Worm (Caenorhabditis elegans) whole organism, young adult: Measurements from ENCODE around the gene jip-1.

Experiments
- C17E4.6 ChIP-seq: fragments of 200-800 bp; sonication (Bioruptor generic); IDR thresholded peaks from 2 replicates; pipeline ENCODE4 v1.3.6; 2022; ENCODE audit warnings: missing genetic modification reagents, missing genetic modification characterization, missing compliant biosample characterization
- D2030.7 ChIP-seq: fragments of 200-800 bp; sonication (Bioruptor generic); IDR thresholded peaks from 2 replicates; pipeline ENCODE4 v1.3.6; 2022; ENCODE audit warnings: missing genetic modification reagents, missing genetic modification characterization, missing compliant biosample characterization
- F22D6.2 ChIP-seq: sonication (generic microtip); optimal IDR thresholded peaks from 2 replicates; lab custom pipeline; 2016; ENCODE audit warnings: mild to moderate bottlenecking, missing genetic modification characterization, missing compliant biosample characterization
- F49E8.2 ChIP-seq: sonication (generic microtip); optimal IDR thresholded peaks from 3 replicates; lab custom pipeline; 2017; ENCODE audit warnings: missing genetic modification characterization, mild to moderate bottlenecking, missing compliant biosample characterization, antibody characterized with exemption, moderate library complexity; ENCODE audit not compliant: insufficient read depth
- F52B5.7 ChIP-seq: sonication (generic microtip); optimal IDR thresholded peaks from 2 replicates; lab custom pipeline; 2016; ENCODE audit warnings: mild to moderate bottlenecking, missing genetic modification characterization, missing compliant biosample characterization
- F57C9.4 ChIP-seq: sonication (generic microtip); optimal IDR thresholded peaks from 2 replicates; lab custom pipeline; 2017; ENCODE audit warnings: mild to moderate bottlenecking, missing genetic modification characterization, missing compliant biosample characterization
- T07F8.4 ChIP-seq: sonication (generic microtip); optimal IDR thresholded peaks from 2 replicates; lab custom pipeline; 2016; ENCODE audit warnings: mild to moderate bottlenecking, missing genetic modification characterization, moderate library complexity, missing compliant biosample characterization
- Y53F4B.3 ChIP-seq: fragments of 200-800 bp; sonication (Bioruptor generic); IDR thresholded peaks from 2 replicates; pipeline ENCODE4 v1.3.6; 2022; ENCODE audit warnings: missing genetic modification reagents, missing genetic modification characterization, missing compliant biosample characterization
- Y67H2A.10 ChIP-seq: fragments of 200-800 bp; sonication (Bioruptor generic); conservative IDR thresholded peaks from 2 replicates; pipeline ENCODE4 v1.3.6; 2022; ENCODE audit warnings: missing genetic modification reagents, missing genetic modification characterization, missing compliant biosample characterization
- aptf-3 ChIP-seq: fragments of 200-800 bp; sonication (Bioruptor generic); IDR thresholded peaks from 2 replicates; pipeline ENCODE4 v1.3.6; 2022; ENCODE audit warnings: missing genetic modification characterization, missing compliant biosample characterization
- athp-1 ChIP-seq: sonication (generic microtip); optimal IDR thresholded peaks from 2 replicates; lab custom pipeline; 2017; ENCODE audit warnings: mild to moderate bottlenecking, missing genetic modification characterization, missing compliant biosample characterization
- attf-6 ChIP-seq: fragments of 200-800 bp; sonication (Bioruptor generic); IDR thresholded peaks from 2 replicates; pipeline ENCODE4 v1.3.6; 2022; ENCODE audit warnings: missing genetic modification reagents, missing genetic modification characterization, missing compliant biosample characterization
- bed-2 ChIP-seq: fragments of 200-800 bp; sonication (Bioruptor generic); IDR thresholded peaks from 2 replicates; pipeline ENCODE4 v1.3.6; 2022; ENCODE audit warnings: missing genetic modification reagents, missing genetic modification characterization, missing compliant biosample characterization
- ccch-3 ChIP-seq: fragments of 200-800 bp; sonication (Bioruptor generic); optimal IDR thresholded peaks from 2 replicates; lab custom pipeline; 2018; ENCODE audit warnings: mild to moderate bottlenecking, missing genetic modification characterization, missing compliant biosample characterization
- cebp-2 ChIP-seq: fragments of 200-800 bp; sonication (Bioruptor generic); IDR thresholded peaks from 2 replicates; pipeline ENCODE4 v1.3.6; 2022; ENCODE audit warnings: missing genetic modification characterization, missing compliant biosample characterization
- ceh-40 ChIP-seq: fragments of 200-800 bp; sonication (Bioruptor generic); IDR thresholded peaks from 2 replicates; pipeline ENCODE4 v1.3.6; 2022; ENCODE audit warnings: missing genetic modification characterization, missing compliant biosample characterization
- ceh-79 ChIP-seq: sonication (generic microtip); optimal IDR thresholded peaks from 2 replicates; lab custom pipeline; 2017; ENCODE audit warnings: mild to moderate bottlenecking, missing genetic modification characterization, missing compliant biosample characterization
- ceh-91 ChIP-seq: fragments of 200-800 bp; sonication (Bioruptor generic); IDR thresholded peaks from 2 replicates; pipeline ENCODE4 v1.3.6; 2022; ENCODE audit warnings: missing genetic modification reagents, missing genetic modification characterization, missing compliant biosample characterization
- ets-4 ChIP-seq: fragments of 200-800 bp; sonication (Bioruptor generic); optimal IDR thresholded peaks from 2 replicates; lab custom pipeline; 2018; ENCODE audit warnings: mild to moderate bottlenecking, missing genetic modification characterization, missing compliant biosample characterization
- gei-17 ChIP-seq: fragments of 200-800 bp; sonication (Bioruptor generic); optimal IDR thresholded peaks from 2 replicates; lab custom pipeline; 2018; ENCODE audit warnings: mild to moderate bottlenecking, missing genetic modification characterization, missing compliant biosample characterization
- hsf-1 ChIP-seq: fragments of 200-800 bp; sonication (Bioruptor generic); IDR thresholded peaks from 2 replicates; pipeline ENCODE4 v1.3.6; 2022; ENCODE audit warnings: missing genetic modification reagents, missing genetic modification characterization, missing compliant biosample characterization
- lin-26 ChIP-seq: fragments of 200-800 bp; sonication (Bioruptor generic); IDR thresholded peaks from 2 replicates; pipeline ENCODE4 v1.3.6; 2022; ENCODE audit warnings: missing genetic modification reagents, missing genetic modification characterization, missing compliant biosample characterization
- lin-54 ChIP-seq: fragments of 200-800 bp; sonication (Bioruptor generic); optimal IDR thresholded peaks from 2 replicates; lab custom pipeline; 2018; ENCODE audit warnings: mild to moderate bottlenecking, missing genetic modification characterization, missing compliant biosample characterization
- lir-1 ChIP-seq: fragments of 200-800 bp; sonication (Bioruptor generic); conservative IDR thresholded peaks from 2 replicates; pipeline ENCODE4 v1.3.6; 2022; ENCODE audit warnings: missing genetic modification reagents, missing genetic modification characterization, missing compliant biosample characterization
- lsy-27 ChIP-seq: sonication (generic microtip); optimal IDR thresholded peaks from 2 replicates; lab custom pipeline; 2017; ENCODE audit warnings: missing genetic modification characterization, mild to moderate bottlenecking, missing compliant biosample characterization, antibody characterized with exemption, missing genotype, borderline replicate concordance; ENCODE audit not compliant: insufficient read depth
- madf-10 ChIP-seq: sonication (generic microtip); optimal IDR thresholded peaks from 2 replicates; lab custom pipeline; 2016; ENCODE audit warnings: mild to moderate bottlenecking, missing genetic modification characterization, missing compliant biosample characterization
- madf-6 ChIP-seq: fragments of 200-800 bp; sonication (Bioruptor generic); IDR thresholded peaks from 2 replicates; pipeline ENCODE4 v1.3.6; 2022; ENCODE audit warnings: missing genetic modification reagents, missing genetic modification characterization, missing compliant biosample characterization
- mcd-1 ChIP-seq: fragments of 200-800 bp; sonication (Bioruptor generic); IDR thresholded peaks from 2 replicates; pipeline ENCODE4 v1.3.6; 2022; ENCODE audit warnings: missing genetic modification reagents, missing genetic modification characterization, missing compliant biosample characterization
- mes-4 ChIP-seq: sonication (generic microtip); optimal IDR thresholded peaks from 2 replicates; lab custom pipeline; 2016; ENCODE audit warnings: missing genotype, missing genetic modification characterization, missing compliant biosample characterization
- nfya-2 ChIP-seq: fragments of 200-800 bp; sonication (Bioruptor generic); IDR thresholded peaks from 2 replicates; pipeline ENCODE4 v1.3.6; 2022; ENCODE audit warnings: missing genetic modification reagents, missing genetic modification characterization, missing compliant biosample characterization
- nhr-120 ChIP-seq: fragments of 200-800 bp; sonication (Bioruptor generic); IDR thresholded peaks from 2 replicates; pipeline ENCODE4 v1.3.6; 2022; ENCODE audit warnings: missing genetic modification characterization, missing compliant biosample characterization
- nhr-179 ChIP-seq: sonication (generic microtip); optimal IDR thresholded peaks from 2 replicates; lab custom pipeline; 2016; ENCODE audit warnings: mild to moderate bottlenecking, missing genetic modification characterization, missing compliant biosample characterization
- nhr-27 ChIP-seq: fragments of 200-800 bp; sonication (Bioruptor generic); optimal IDR thresholded peaks from 2 replicates; lab custom pipeline; 2018; ENCODE audit warnings: mild to moderate bottlenecking, missing genetic modification characterization, moderate library complexity, missing compliant biosample characterization
- nhr-80 ChIP-seq: sonication (generic microtip); optimal IDR thresholded peaks from 2 replicates; lab custom pipeline; 2016; ENCODE audit warnings: missing genetic modification characterization, missing compliant biosample characterization
- nhr-90 ChIP-seq: sonication (generic microtip); optimal IDR thresholded peaks from 2 replicates; lab custom pipeline; 2016; ENCODE audit warnings: missing genotype, mild to moderate bottlenecking, missing genetic modification characterization, missing compliant biosample characterization
- rcor-1 ChIP-seq: fragments of 200-800 bp; sonication (Bioruptor generic); IDR thresholded peaks from 2 replicates; pipeline ENCODE4 v1.3.6; 2022; ENCODE audit warnings: missing genetic modification reagents, missing genetic modification characterization, missing compliant biosample characterization
- rec-8 ChIP-seq, 2 experiments: sonication (generic microtip); optimal IDR thresholded peaks; 2 replicates each; lab custom pipeline; 2016; ENCODE audit warnings: mild to moderate bottlenecking in 2 of 2, missing genetic modification characterization in 2 of 2, missing genetic modification reagents in 2 of 2, missing genotype in 2 of 2, missing biosample characterization in 1 of 2, missing compliant biosample characterization in 1 of 2, moderate library complexity in 1 of 2
- snpc-1.1 ChIP-seq: sonication (generic microtip); optimal IDR thresholded peaks from 2 replicates; lab custom pipeline; 2017; ENCODE audit warnings: missing genetic modification characterization, mild to moderate bottlenecking, missing compliant biosample characterization, antibody characterized with exemption, moderate library complexity, missing genotype, missing genetic modification reagents; ENCODE audit not compliant: insufficient read depth
- snpc-1.3 ChIP-seq: sonication (generic microtip); optimal IDR thresholded peaks from 2 replicates; lab custom pipeline; 2017; ENCODE audit warnings: missing genetic modification characterization, mild to moderate bottlenecking, missing compliant biosample characterization, antibody characterized with exemption, moderate library complexity, missing genotype, missing genetic modification reagents; ENCODE audit not compliant: insufficient read depth
- snpc-4 ChIP-seq, 5 experiments: fragments of 150-350 bp in 1 of 5; sonication (generic microtip) in 4 of 5; optimal IDR thresholded peaks; 2 replicates each; lab custom pipeline; 2014 to 2018; ENCODE audit warnings: missing genetic modification characterization in 5 of 5, missing biosample characterization in 3 of 5, antibody characterized with exemption in 2 of 5, mild to moderate bottlenecking in 2 of 5, missing compliant biosample characterization in 2 of 5, missing genotype in 2 of 5, moderate library complexity in 2 of 5, missing genetic modification reagents in 1 of 5
- unc-62 ChIP-seq: fragments of 150-350 bp; optimal IDR thresholded peaks from 2 replicates; lab custom pipeline; 2014; ENCODE audit warnings: missing biosample characterization, missing genetic modification reagents, missing genetic modification characterization
- ztf-18 ChIP-seq: sonication (generic microtip); optimal IDR thresholded peaks from 2 replicates; lab custom pipeline; 2016; ENCODE audit warnings: missing genotype, mild to moderate bottlenecking, missing genetic modification characterization, missing compliant biosample characterization
- ztf-22 ChIP-seq: fragments of 200-800 bp; sonication (Bioruptor generic); optimal IDR thresholded peaks from 2 replicates; lab custom pipeline; 2018; ENCODE audit warnings: mild to moderate bottlenecking, missing genetic modification characterization, moderate library complexity, missing compliant biosample characterization
- ztf-28 ChIP-seq: fragments of 200-800 bp; sonication (Bioruptor generic); IDR thresholded peaks from 2 replicates; pipeline ENCODE4 v1.3.6; 2022; ENCODE audit warnings: missing genetic modification reagents, missing genetic modification characterization, missing compliant biosample characterization

jip-1 gene

DNA sequence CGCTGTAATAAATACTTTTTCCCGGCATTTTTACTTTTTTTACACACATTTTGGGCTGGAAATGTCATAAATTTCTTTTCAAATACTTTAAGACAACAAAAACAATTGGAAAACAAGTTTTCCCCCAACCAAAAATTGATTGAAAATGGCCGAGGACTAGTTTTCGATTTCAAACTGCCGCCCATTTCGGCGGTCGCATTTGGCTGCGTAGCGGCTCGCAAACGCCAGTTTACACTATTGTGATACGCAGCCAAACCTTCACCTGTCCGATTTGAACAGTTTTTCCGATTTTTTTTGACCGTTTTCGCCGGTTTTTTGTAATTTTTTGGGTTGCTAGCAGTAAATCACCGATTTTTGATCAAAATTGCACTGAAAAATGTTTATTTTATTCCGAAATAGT is 6.4 kb upstream of the jip-1 start (continued):
- TF ChIP-seq C17E4.6 (GFP tag; lab: Robert Waterston, UW) = peak; percentile 87
- TF ChIP-seq nfya-2 (GFP tag; lab: Robert Waterston, UW) = no peak
- no peak for TF ChIP-seq ceh-40 (GFP tag; lab: Robert Waterston, UW)
- TF ChIP-seq athp-1 (tag; lab: Kevin White, UChicago) = peak; percentile 95
- TF ChIP-seq F49E8.2 (tag; lab: Kevin White, UChicago) = peak; percentile 92
- peak; percentile 89 for TF ChIP-seq hsf-1 (GFP tag; lab: Robert Waterston, UW)
- peak; percentile 94 for TF ChIP-seq ztf-28 (GFP tag; lab: Robert Waterston, UW)
- TF ChIP-seq nhr-90 = peak; percentile 72
- peak; percentile 73 for TF ChIP-seq F57C9.4 (tag; lab: Kevin White, UChicago)
- TF ChIP-seq bed-2 (GFP tag; lab: Robert Waterston, UW) = peak; percentile 67; the same call in 1 of the 2 replicates
- TF ChIP-seq ccch-3 = no peak
- TF ChIP-seq D2030.7 (GFP tag; lab: Robert Waterston, UW) = peak; percentile 97
- no peak for TF ChIP-seq T07F8.4 (tag; lab: Kevin White, UChicago)
- TF ChIP-seq mcd-1 (GFP tag; lab: Robert Waterston, UW) = peak; percentile 95
- TF ChIP-seq rcor-1 = peak; percentile 96
- peak; percentile 50 for TF ChIP-seq snpc-1.1 (tag; lab: Kevin White, UChicago)
- peak; percentile 90 for TF ChIP-seq Y67H2A.10 (GFP tag; lab: Robert Waterston, UW)
- TF ChIP-seq attf-6 = peak; percentile 80
- TF ChIP-seq ztf-22 (GFP tag; lab: Kevin White, UChicago) = peak; percentile 75
- peak; percentile 90 for TF ChIP-seq ceh-91
- peak; percentile 49 for TF ChIP-seq F22D6.2 (tag; lab: Kevin White, UChicago)
- no peak for TF ChIP-seq rec-8 (tag; optimal IDR thresholded peaks at IDR 0.05; lab: Kevin White, UChicago)
- peak; percentile 80 for TF ChIP-seq F52B5.7 (tag; lab: Kevin White, UChicago)
- TF ChIP-seq madf-6 (GFP tag; lab: Robert Waterston, UW) = peak; percentile 92
- TF ChIP-seq ztf-18 = peak; percentile 73
- peak; percentile 75 for TF ChIP-seq nhr-80 (tag; lab: Kevin White, UChicago)
- TF ChIP-seq ets-4 (GFP tag; lab: Kevin White, UChicago) = no peak
- TF ChIP-seq madf-10 = peak; percentile 77
- peak; percentile 10 for TF ChIP-seq lsy-27 (tag; lab: Kevin White, UChicago)
- TF ChIP-seq, all 124 proteins: peak for 97

DNA sequence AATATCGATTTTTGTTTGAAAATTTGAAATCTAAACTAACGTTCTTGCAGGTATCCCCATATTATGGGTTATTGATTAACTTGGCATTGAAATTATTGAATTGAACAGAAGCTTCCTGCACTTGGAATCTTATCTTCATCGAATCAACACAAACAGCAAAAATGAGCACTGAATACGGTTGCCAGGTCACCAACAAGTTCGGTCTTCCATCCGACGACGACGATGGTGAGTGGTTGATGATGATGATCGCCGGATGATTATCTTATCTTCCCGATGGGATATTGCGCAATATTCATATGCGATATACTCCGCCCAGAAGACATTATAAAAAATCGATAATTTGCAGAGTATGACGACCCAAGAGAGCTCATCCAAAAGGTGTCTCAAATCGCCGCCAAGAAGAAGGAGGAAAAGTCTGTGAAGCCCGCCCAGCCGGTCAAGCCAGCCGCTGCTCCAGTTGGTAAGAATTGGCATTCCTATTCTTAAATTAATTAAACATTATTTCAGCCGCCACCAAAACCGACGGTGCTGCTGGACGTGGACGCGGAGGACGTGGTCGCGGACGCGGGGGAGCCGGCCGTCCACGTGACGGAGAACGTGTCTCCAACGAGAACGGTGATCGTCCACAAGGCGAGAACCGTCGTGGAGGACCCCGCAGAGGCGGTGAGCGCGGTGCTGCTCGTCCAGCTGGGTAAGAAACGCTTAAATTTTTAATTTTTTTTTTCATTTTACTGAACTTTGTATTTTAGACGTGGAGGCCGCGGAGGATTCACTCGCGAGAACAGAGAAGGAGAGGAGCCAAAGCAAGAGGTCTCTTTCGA is 5.6 kb upstream of the jip-1 start, which contains the start of gene vig-1:
Gene vig-1 (plus strand): TSS at position 51 of the 821 bp plus-strand sequence.
- TF ChIP-seq ceh-79 (tag; lab: Kevin White, UChicago) = no peak
- no peak for TF ChIP-seq mes-4
- no peak for TF ChIP-seq madf-10
- TF ChIP-seq lin-26 (GFP tag; lab: Robert Waterston, UW) = 0 out of 2 replicates have a peak, but pooled peaks have one; percentile 26
- TF ChIP-seq lin-54 = peak; percentile 38
- no peak for TF ChIP-seq gei-17
- TF ChIP-seq lir-1 (GFP tag; lab: Robert Waterston, UW) = no peak
- no peak for TF ChIP-seq nhr-120 (GFP tag; lab: Robert Waterston, UW)
- no peak for TF ChIP-seq snpc-4 (GFP tag; optimal IDR thresholded peaks at IDR 0.05; lab: Kevin White, UChicago)
- TF ChIP-seq snpc-4 (tag; optimal IDR thresholded peaks at IDR 0.05; lab: Kevin White, UChicago) = no peak
- TF ChIP-seq aptf-3 (GFP tag; lab: Robert Waterston, UW) = no peak
- TF ChIP-seq T07F8.4 (tag; lab: Kevin White, UChicago) = no peak
- TF ChIP-seq nhr-179 (tag; lab: Kevin White, UChicago) = no peak
- TF ChIP-seq attf-6 = peak; percentile 12; the same call in 1 of the 2 replicates
- no peak for TF ChIP-seq F57C9.4 (tag; lab: Kevin White, UChicago)
- no peak for TF ChIP-seq D2030.7 (GFP tag; lab: Robert Waterston, UW)
- TF ChIP-seq F22D6.2 (tag; lab: Kevin White, UChicago) = no peak
- TF ChIP-seq unc-62 = no peak
- no peak for TF ChIP-seq F52B5.7 (tag; lab: Kevin White, UChicago)
- no peak for TF ChIP-seq nfya-2 (GFP tag; lab: Robert Waterston, UW)
- no peak for TF ChIP-seq Y53F4B.3
- no peak for TF ChIP-seq cebp-2
- no peak for TF ChIP-seq snpc-1.3
- TF ChIP-seq nhr-27 (tag; lab: Kevin White, UChicago) = no peak
